Fruit fly (Drosophila melanogaster): ENCODE results near the gene CG45101.

dm6 chr3L:11113198-11114197, 48.7 kb downstream of the CG45101 start, which contains the start of gene Sod1:
- TF ChIP-seq Myc (optimal IDR thresholded peaks at IDR 0.05), result no peak
- no peak for TF ChIP-seq psq (optimal IDR thresholded peaks at IDR 0.05)

All from Kc167 (cell line).